Fruit fly (Drosophila melanogaster) whole organism, pupa: ENCODE results near the gene CG13875.
A peak's percentile ranks its signal among the peaks of the same experiment; 100 is the strongest.

ENCODE experiments used
- CG10348 ChIP-seq: fragments of 200-800 bp; sonication (Bioruptor generic); IDR thresholded peaks from 2 replicates; pipeline ENCODE4 v1.3.6; 2022; ENCODE audit warnings: missing biosample characterization, missing genetic modification characterization
- CG12605 ChIP-seq: fragments of 200-800 bp; sonication (Bioruptor generic); IDR thresholded peaks from 2 replicates; pipeline ENCODE4 v1.3.6; 2022; ENCODE audit warnings: missing biosample characterization, missing genetic modification characterization
- CG13204 ChIP-seq: fragments of 200-800 bp; sonication (Bioruptor generic); optimal IDR thresholded peaks from 2 replicates; lab custom pipeline; 2018; ENCODE audit warnings: missing biosample characterization, mild to moderate bottlenecking, missing genetic modification characterization, moderate library complexity
- CG14655 ChIP-seq: fragments of 200-800 bp; sonication (Bioruptor generic); optimal IDR thresholded peaks from 3 replicates; lab custom pipeline; 2017; ENCODE audit warnings: mild to moderate bottlenecking, missing biosample characterization, missing genetic modification reagents, missing genetic modification characterization
- CG15710 ChIP-seq: fragments of 200-800 bp; sonication (Bioruptor generic); optimal IDR thresholded peaks from 2 replicates; lab custom pipeline; 2018; ENCODE audit warnings: missing biosample characterization, mild to moderate bottlenecking, missing genetic modification characterization, moderate library complexity
- CG17806 ChIP-seq: fragments of 200-800 bp; sonication (Bioruptor generic); optimal IDR thresholded peaks from 2 replicates; lab custom pipeline; 2018; ENCODE audit warnings: missing biosample characterization, mild to moderate bottlenecking, missing genetic modification characterization, moderate library complexity
- CG32121 ChIP-seq: fragments of 200-800 bp; sonication (Bioruptor generic); IDR thresholded peaks from 2 replicates; pipeline ENCODE4 v1.3.6; 2022; ENCODE audit warnings: missing biosample characterization, missing genetic modification characterization
- CG34367 ChIP-seq: fragments of 200-800 bp; sonication (Bioruptor generic); optimal IDR thresholded peaks from 2 replicates; lab custom pipeline; 2018; ENCODE audit warnings: missing biosample characterization, mild to moderate bottlenecking, missing genetic modification characterization
- CG4496 ChIP-seq: fragments of 200-800 bp; sonication (Bioruptor generic); IDR thresholded peaks from 3 replicates; pipeline ENCODE4 v1.3.6; 2022; ENCODE audit warnings: missing biosample characterization, missing genetic modification characterization
- CG8159 ChIP-seq: fragments of 200-800 bp; sonication (Bioruptor generic); optimal IDR thresholded peaks from 3 replicates; lab custom pipeline; 2018; ENCODE audit warnings: missing biosample characterization, mild to moderate bottlenecking, missing genetic modification characterization, moderate library complexity
- CG8301 ChIP-seq: fragments of 200-800 bp; sonication (Bioruptor generic); optimal IDR thresholded peaks from 2 replicates; lab custom pipeline; 2018; ENCODE audit warnings: missing biosample characterization, mild to moderate bottlenecking, missing genetic modification characterization
- CG9948 ChIP-seq: fragments of 200-800 bp; sonication (Bioruptor generic); optimal IDR thresholded peaks from 2 replicates; lab custom pipeline; 2018; ENCODE audit warnings: missing biosample characterization, mild to moderate bottlenecking, missing genetic modification characterization, moderate library complexity
- D1 ChIP-seq: fragments of 200-800 bp; sonication (Bioruptor generic); optimal IDR thresholded peaks from 2 replicates; lab custom pipeline; 2018; ENCODE audit warnings: missing biosample characterization, mild to moderate bottlenecking, missing genetic modification characterization, moderate library complexity
- EcR ChIP-seq: fragments of 200-800 bp; sonication (Bioruptor generic); optimal IDR thresholded peaks from 3 replicates; lab custom pipeline; 2019; ENCODE audit warnings: missing biosample characterization, missing genetic modification characterization, mild to moderate bottlenecking, moderate library complexity, missing genetic modification reagents
- Ets98B ChIP-seq: fragments of 200-800 bp; sonication (Bioruptor generic); IDR thresholded peaks from 2 replicates; pipeline ENCODE4 v1.3.6; 2022; ENCODE audit warnings: missing biosample characterization, missing genetic modification characterization
- Pif1A ChIP-seq: fragments of 200-800 bp; sonication (Bioruptor generic); optimal IDR thresholded peaks from 3 replicates; lab custom pipeline; 2016; ENCODE audit warnings: missing biosample characterization, missing genetic modification characterization
- Pif1B ChIP-seq: fragments of 200-800 bp; sonication (Bioruptor generic); optimal IDR thresholded peaks from 3 replicates; lab custom pipeline; 2016; ENCODE audit warnings: missing biosample characterization, missing genetic modification characterization
- Snoo ChIP-seq: fragments of 200-800 bp; sonication (Bioruptor generic); optimal IDR thresholded peaks from 3 replicates; lab custom pipeline; 2017; ENCODE audit warnings: missing biosample characterization, mild to moderate bottlenecking, missing genetic modification characterization, inconsistent platforms
- fd96Ca ChIP-seq: fragments of 200-800 bp; sonication (Bioruptor generic); IDR thresholded peaks from 3 replicates; pipeline ENCODE4 v1.3.6; 2022; ENCODE audit warnings: missing biosample characterization, missing genetic modification characterization
- gl ChIP-seq: fragments of 200-800 bp; sonication (Bioruptor generic); optimal IDR thresholded peaks from 2 replicates; lab custom pipeline; 2018; ENCODE audit warnings: missing biosample characterization, mild to moderate bottlenecking, missing genetic modification characterization
- rn ChIP-seq: fragments of 200-800 bp; sonication (Bioruptor generic); IDR thresholded peaks from 2 replicates; pipeline ENCODE4 v1.3.6; 2022; ENCODE audit warnings: missing biosample characterization, missing genetic modification characterization

CG13875 gene

dm6 chr3L:203536-204135 lies 23.9 kb downstream of the CG13875 start, which contains the start of gene NitFhit:
Gene NitFhit, plus strand, starts transcription at chr3L:203730.
- TF ChIP-seq gl (peak; percentile 29), CG12605 (no peak)

dm6 chr3L:205723-206284 lies 26.1 kb downstream of the CG13875 start, which contains the start of the genes Gk1 and CG13876:
Gene Gk1, minus strand, starts transcription at chr3L:205844.
Gene CG13876, plus strand, starts transcription at chr3L:206134.
- TF ChIP-seq gl: peak; percentile 92
- TF ChIP-seq rn (GFP tag; lab: Robert Waterston, UW): peak; percentile 88
- peak; percentile 64; the same call in 1 of the 2 replicates for TF ChIP-seq CG10348 (GFP tag; lab: Robert Waterston, UW)
- peak; percentile 90 for TF ChIP-seq fd96Ca (GFP tag; lab: Robert Waterston, UW)
- peak; percentile 97 for TF ChIP-seq CG32121 (GFP tag; lab: Robert Waterston, UW)
- no peak for TF ChIP-seq CG13204
- TF ChIP-seq CG4496: peak; percentile 96
- TF ChIP-seq Pif1A (GFP tag; lab: Kevin White, UChicago): no peak
- no peak for TF ChIP-seq D1 (tag; lab: Kevin White, UChicago)
- peak; percentile 98 for TF ChIP-seq CG15710
- peak; percentile 97 for TF ChIP-seq Ets98B (GFP tag; lab: Robert Waterston, UW)
- no peak for TF ChIP-seq CG14655 (GFP tag; lab: Kevin White, UChicago)
- TF ChIP-seq CG17806 (tag; lab: Kevin White, UChicago): peak; percentile 96
- peak; percentile 94 for TF ChIP-seq CG9948
- TF ChIP-seq Pif1B (GFP tag; lab: Kevin White, UChicago): no peak
- TF ChIP-seq CG8159 (tag; lab: Kevin White, UChicago): peak; percentile 98
- TF ChIP-seq EcR (GFP tag; lab: Kevin White, UChicago): peak; percentile 59
- peak; percentile 97 for TF ChIP-seq CG12605
- TF ChIP-seq CG34367 (tag; lab: Kevin White, UChicago): peak; percentile 96
- peak; percentile 96 for TF ChIP-seq CG8301
- TF ChIP-seq Snoo (tag; lab: Kevin White, UChicago): peak; percentile 94

- TF ChIP-seq EcR (GFP tag; lab: Kevin White, UChicago) (peak; percentile 48), CG15710 (no peak), CG4496 (0 out of 3 replicates have a peak, but pooled peaks have one; percentile 36)
These were observed 31.5 kb downstream of the CG13875 start, which contains the start of gene Prp4k for dm6 chr3L:211200-211599. Gene Prp4k, minus strand, starts transcription at chr3L:211457.

dm6 chr3L:212520-212919 lies 32.8 kb downstream of the CG13875 start, which contains the start of the genes thoc7 and Dis3l2:
Gene thoc7, minus strand, starts transcription at chr3L:212687.
Gene Dis3l2, plus strand, starts transcription at chr3L:212709.
- TF ChIP-seq CG17806 (tag; lab: Kevin White, UChicago): no peak
- TF ChIP-seq CG12605: no peak
- TF ChIP-seq CG8159 (tag; lab: Kevin White, UChicago): no peak
- TF ChIP-seq gl: no peak
- no peak for TF ChIP-seq Snoo (tag; lab: Kevin White, UChicago)
- no peak for TF ChIP-seq Pif1B (GFP tag; lab: Kevin White, UChicago)
- TF ChIP-seq CG8301: no peak
- no peak for TF ChIP-seq Pif1A (GFP tag; lab: Kevin White, UChicago)
- TF ChIP-seq CG4496: no peak
- no peak for TF ChIP-seq CG34367 (tag; lab: Kevin White, UChicago)
- no peak for TF ChIP-seq rn (GFP tag; lab: Robert Waterston, UW)
- no peak for TF ChIP-seq CG14655 (GFP tag; lab: Kevin White, UChicago)
- no peak for TF ChIP-seq D1 (tag; lab: Kevin White, UChicago)
- TF ChIP-seq CG15710: no peak
- no peak for TF ChIP-seq CG9948
- no peak for TF ChIP-seq CG32121 (GFP tag; lab: Robert Waterston, UW)
- no peak for TF ChIP-seq EcR (GFP tag; lab: Kevin White, UChicago)
- no peak for TF ChIP-seq fd96Ca (GFP tag; lab: Robert Waterston, UW)
- no peak for TF ChIP-seq CG10348 (GFP tag; lab: Robert Waterston, UW)

DNA sequence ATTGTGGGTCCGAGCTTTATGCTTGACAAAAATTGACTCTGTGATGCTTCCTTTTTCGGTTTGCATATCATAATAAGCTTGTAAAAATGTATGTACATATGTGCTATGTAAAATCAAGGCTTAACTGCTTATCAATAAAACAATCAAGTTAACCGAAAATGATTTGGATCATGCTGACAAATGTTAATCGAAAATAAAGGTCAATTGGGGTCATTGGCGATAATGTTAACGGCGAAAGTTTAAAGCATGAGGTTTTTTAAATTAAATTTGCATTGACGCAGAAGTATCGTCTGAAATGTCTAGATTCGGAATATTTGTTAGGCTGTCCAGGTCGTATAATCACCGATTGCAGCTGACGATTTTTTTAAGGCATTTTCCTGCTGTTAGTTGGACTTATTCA lies 36.6 kb downstream of the CG13875 start, which contains the start of gene Kaz1-ORFB:
Gene Kaz1-ORFB (plus strand): TSS at position 301 of the 400 bp plus-strand sequence.
- TF ChIP-seq CG4496 (no peak), Pif1A (GFP tag; lab: Kevin White, UChicago) (no peak), CG8159 (tag; lab: Kevin White, UChicago) (no peak), CG13204 (no peak), Pif1B (GFP tag; lab: Kevin White, UChicago) (no peak), D1 (tag; lab: Kevin White, UChicago) (no peak), Ets98B (GFP tag; lab: Robert Waterston, UW) (no peak), CG32121 (GFP tag; lab: Robert Waterston, UW) (no peak)

- TF ChIP-seq EcR (GFP tag; lab: Kevin White, UChicago): peak; percentile 50
- no peak for TF ChIP-seq CG10348 (GFP tag; lab: Robert Waterston, UW)
These were observed 37.9 kb downstream of the CG13875 start, which contains the start of gene CG13877 for dm6 chr3L:217480-218118. Gene CG13877, plus strand, starts transcription at chr3L:218068.
